Worm (Caenorhabditis elegans) whole organism, young adult: ENCODE results near the gene nhr-199.

Source experiments
- F37B4.10 ChIP-seq: fragments of 200-800 bp; sonication (Bioruptor generic); IDR thresholded peaks from 2 replicates; pipeline ENCODE4 v1.3.6; 2022; ENCODE audit warnings: missing genetic modification characterization, missing compliant biosample characterization
- Y56A3A.18 ChIP-seq: fragments of 200-800 bp; sonication (Bioruptor generic); IDR thresholded peaks from 2 replicates; pipeline ENCODE4 v1.3.6; 2022; ENCODE audit warnings: missing genetic modification reagents, missing genetic modification characterization, missing compliant biosample characterization
- attf-3 ChIP-seq: fragments of 200-800 bp; sonication (Bioruptor generic); conservative IDR thresholded peaks from 2 replicates; pipeline ENCODE4 v1.3.6; 2022; ENCODE audit warnings: missing genetic modification reagents, missing genetic modification characterization, missing compliant biosample characterization
- ceh-100 ChIP-seq: fragments of 200-800 bp; sonication (Bioruptor generic); IDR thresholded peaks from 2 replicates; pipeline ENCODE4 v1.3.6; 2022; ENCODE audit warnings: missing genetic modification reagents, missing genetic modification characterization, missing compliant biosample characterization
- ceh-79 ChIP-seq: sonication (generic microtip); optimal IDR thresholded peaks from 2 replicates; lab custom pipeline; 2017; ENCODE audit warnings: mild to moderate bottlenecking, missing genetic modification characterization, missing compliant biosample characterization
- chd-7 ChIP-seq: sonication (generic microtip); optimal IDR thresholded peaks from 2 replicates; lab custom pipeline; 2016; ENCODE audit warnings: mild to moderate bottlenecking, missing genetic modification characterization, moderate library complexity, missing compliant biosample characterization
- let-607 ChIP-seq, 2 experiments: fragments of 200-800 bp in 1 of 2; sonication (Bioruptor generic) in 1 of 2; sonication (generic microtip) in 1 of 2; optimal IDR thresholded peaks; 2 replicates each; lab custom pipeline; 2016 to 2018; ENCODE audit warnings: mild to moderate bottlenecking in 2 of 2, missing compliant biosample characterization in 2 of 2, missing genetic modification characterization in 2 of 2, moderate library complexity in 2 of 2, missing genotype in 1 of 2
- lin-35 ChIP-seq, 3 experiments: fragments of 150-350 bp in 2 of 3; sonication (generic microtip) in 1 of 3; optimal IDR thresholded peaks; 2 replicates each; lab custom pipeline; 2014 to 2018; ENCODE audit warnings: missing biosample characterization in 3 of 3, missing genetic modification characterization in 3 of 3, missing genetic modification reagents in 3 of 3
- mes-4 ChIP-seq: sonication (generic microtip); optimal IDR thresholded peaks from 2 replicates; lab custom pipeline; 2016; ENCODE audit warnings: missing genotype, missing genetic modification characterization, missing compliant biosample characterization
- pha-4 ChIP-seq: fragments of 150-350 bp; sonication (generic microtip); optimal IDR thresholded peaks from 2 replicates; lab custom pipeline; 2014; ENCODE audit warnings: missing biosample characterization, missing genetic modification reagents, missing genetic modification characterization
- rcor-1 ChIP-seq: fragments of 200-800 bp; sonication (Bioruptor generic); IDR thresholded peaks from 2 replicates; pipeline ENCODE4 v1.3.6; 2022; ENCODE audit warnings: missing genetic modification reagents, missing genetic modification characterization, missing compliant biosample characterization
- snpc-1.3 ChIP-seq: sonication (generic microtip); optimal IDR thresholded peaks from 2 replicates; lab custom pipeline; 2017; ENCODE audit warnings: missing genetic modification characterization, mild to moderate bottlenecking, missing compliant biosample characterization, antibody characterized with exemption, moderate library complexity, missing genotype, missing genetic modification reagents; ENCODE audit not compliant: insufficient read depth
- unc-130 ChIP-seq: sonication (generic microtip); optimal IDR thresholded peaks from 2 replicates; lab custom pipeline; 2016; ENCODE audit warnings: missing genetic modification reagents, missing genetic modification characterization, missing compliant biosample characterization

DNA sequence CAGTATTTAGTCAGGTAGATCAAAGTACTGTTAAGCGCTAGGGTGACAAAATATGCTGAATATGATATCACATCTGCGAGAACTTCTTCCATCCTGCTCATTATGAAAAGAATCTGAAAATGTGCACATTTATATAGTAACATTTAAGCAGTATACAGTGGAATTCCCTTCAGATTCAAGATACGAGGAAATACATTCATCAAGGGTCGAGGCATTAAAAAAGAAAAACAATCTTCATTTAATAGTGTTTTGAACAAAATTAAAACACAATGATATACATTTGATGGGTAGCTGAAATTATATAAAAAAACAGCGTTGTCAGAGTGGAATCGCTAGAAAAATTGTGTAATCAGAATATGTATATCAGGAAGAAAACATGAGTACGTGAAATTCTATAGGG lies 36.0 kb upstream of the nhr-199 start, which contains the start of gene str-27:
- TF ChIP-seq chd-7 = no peak
- no peak for TF ChIP-seq unc-130 (GFP tag; lab: Kevin White, UChicago)
- no peak for TF ChIP-seq let-607 (tag; optimal IDR thresholded peaks at IDR 0.05; lab: Kevin White, UChicago)
- no peak for TF ChIP-seq rcor-1 (GFP tag; lab: Robert Waterston, UW)
- no peak for TF ChIP-seq mes-4 (tag; lab: Kevin White, UChicago)
- TF ChIP-seq ceh-100 (GFP tag; lab: Robert Waterston, UW) = no peak
- no peak for TF ChIP-seq snpc-1.3 (tag; lab: Kevin White, UChicago)
- no peak for TF ChIP-seq pha-4 (tag; lab: Kevin White, UChicago)
- no peak for TF ChIP-seq attf-3
- TF ChIP-seq Y56A3A.18 (GFP tag; lab: Robert Waterston, UW) = no peak
- TF ChIP-seq lin-35 (GFP tag; optimal IDR thresholded peaks at IDR 0.05; lab: Kevin White, UChicago) = no peak
- TF ChIP-seq F37B4.10 = no peak
- no peak for TF ChIP-seq ceh-79 (tag; lab: Kevin White, UChicago)
